Fruit fly (Drosophila melanogaster) whole organism, pupa: ENCODE data around the gene ppk18.

Experiments used
- CG4496 ChIP-seq: fragments of 200-800 bp; sonication (Bioruptor generic); IDR thresholded peaks from 3 replicates; pipeline ENCODE4 v1.3.6; 2022; ENCODE audit warnings: missing biosample characterization, missing genetic modification characterization
- CG8301 ChIP-seq: fragments of 200-800 bp; sonication (Bioruptor generic); optimal IDR thresholded peaks from 2 replicates; lab custom pipeline; 2018; ENCODE audit warnings: missing biosample characterization, mild to moderate bottlenecking, missing genetic modification characterization
- Pif1A ChIP-seq: fragments of 200-800 bp; sonication (Bioruptor generic); optimal IDR thresholded peaks from 3 replicates; lab custom pipeline; 2016; ENCODE audit warnings: missing biosample characterization, missing genetic modification characterization
- Pif1B ChIP-seq: fragments of 200-800 bp; sonication (Bioruptor generic); optimal IDR thresholded peaks from 3 replicates; lab custom pipeline; 2016; ENCODE audit warnings: missing biosample characterization, missing genetic modification characterization

- TF ChIP-seq Pif1B (GFP tag; lab: Kevin White, UChicago): no peak
- TF ChIP-seq CG4496 (GFP tag; lab: Robert Waterston, UW): no peak
- TF ChIP-seq CG8301 (tag; lab: Kevin White, UChicago): no peak
- no peak for TF ChIP-seq Pif1A (GFP tag; lab: Kevin White, UChicago)
Observed at dm6 chr2L:9783130-9783529, 12.3 kb upstream of the ppk18 start.
